Fruit fly (Drosophila melanogaster): ENCODE data around the gene CG3436.
A peak's percentile ranks its signal among the peaks of the same experiment; 100 is the strongest.

The CG3436 gene

dm6 chr2L:128296-128715, 27.5 kb upstream of the CG3436 start (continued):
- TF ChIP-seq dpn (GFP tag; optimal IDR thresholded peaks at IDR 0.05) (no peak), CG3726 (GFP tag; IDR thresholded peaks at IDR 0.05) (no peak), CG13123 (GFP tag; optimal IDR thresholded peaks at IDR 0.05) (no peak), chm (GFP tag; IDR thresholded peaks at IDR 0.05) (no peak; the same call in 1 of the 2 replicates), Dbx (GFP tag; IDR thresholded peaks at IDR 0.05) (peak; percentile 16; the same call in 1 of the 3 replicates), Ssrp (tag; optimal IDR thresholded peaks at IDR 0.05) (no peak), CG16815 (GFP tag; optimal IDR thresholded peaks at IDR 0.05) (no peak), bigmax (GFP tag; optimal IDR thresholded peaks at IDR 0.05) (no peak), Fer3 (tag; optimal IDR thresholded peaks at IDR 0.05) (no peak), wek (GFP tag; optimal IDR thresholded peaks at IDR 0.05) (no peak), br (optimal IDR thresholded peaks at IDR 0.05) (no peak), tup (GFP tag; optimal IDR thresholded peaks at IDR 0.05) (no peak), Rfx (GFP tag; IDR thresholded peaks at IDR 0.05) (no peak), gfzf (GFP tag; optimal IDR thresholded peaks at IDR 0.05) (no peak), Xrp1 (GFP tag; IDR thresholded peaks at IDR 0.05) (no peak), Nf-YB (GFP tag; optimal IDR thresholded peaks at IDR 0.05) (no peak), dan (GFP tag; IDR thresholded peaks at IDR 0.05) (no peak), CG4360 (GFP tag; IDR thresholded peaks at IDR 0.05) (no peak), pzg (GFP tag; optimal IDR thresholded peaks at IDR 0.05) (no peak), CG9932 (GFP tag; IDR thresholded peaks at IDR 0.05) (no peak), nerfin-2 (GFP tag; IDR thresholded peaks at IDR 0.05; ENCODE audit: partially characterized antibody) (no peak), slp2 (GFP tag; optimal IDR thresholded peaks at IDR 0.05) (no peak), abd-A (tag; optimal IDR thresholded peaks at IDR 0.05) (no peak), zen (tag; optimal IDR thresholded peaks at IDR 0.05) (no peak), NFAT (GFP tag; IDR thresholded peaks at IDR 0.05) (no peak), CG12071 (GFP tag; optimal IDR thresholded peaks at IDR 0.05) (peak; percentile 30), Xbp1 (GFP tag; optimal IDR thresholded peaks at IDR 0.05) (no peak), nerfin-1 (tag; optimal IDR thresholded peaks at IDR 0.05) (no peak), sr (GFP tag; IDR thresholded peaks at IDR 0.05) (no peak), CG13296 (GFP tag; optimal IDR thresholded peaks at IDR 0.05) (peak; percentile 19), CG17186 (GFP tag; optimal IDR thresholded peaks at IDR 0.05) (no peak), Hr51 (GFP tag; optimal IDR thresholded peaks at IDR 0.05) (no peak), Chrac-16 (GFP tag; optimal IDR thresholded peaks at IDR 0.05) (no peak), cg (GFP tag; optimal IDR thresholded peaks at IDR 0.05) (no peak), Hsf (GFP tag; optimal IDR thresholded peaks at IDR 0.05) (no peak), CG8281 (tag; optimal IDR thresholded peaks at IDR 0.05) (no peak), CG11247 (GFP tag; IDR thresholded peaks at IDR 0.05) (no peak), Ravus (GFP tag; IDR thresholded peaks at IDR 0.05) (no peak), CG10267 (tag; optimal IDR thresholded peaks at IDR 0.05) (no peak), Dad (GFP tag; optimal IDR thresholded peaks at IDR 0.05) (no peak), CG42726 (GFP tag; IDR thresholded peaks at IDR 0.05; ENCODE audit: partially characterized antibody) (no peak), Camta (GFP tag; optimal IDR thresholded peaks at IDR 0.05) (no peak), zf30C (GFP tag; optimal IDR thresholded peaks at IDR 0.05) (no peak), repo (GFP tag; optimal IDR thresholded peaks at IDR 0.05) (no peak), grau (tag; optimal IDR thresholded peaks at IDR 0.05) (no peak), CG17802 (tag; optimal IDR thresholded peaks at IDR 0.05) (no peak), Nf-YC (tag; optimal IDR thresholded peaks at IDR 0.05) (no peak), CG7357 (GFP tag; IDR thresholded peaks at IDR 0.05) (no peak), CTCF (GFP tag; optimal IDR thresholded peaks at IDR 0.05) (no peak), CG16779 (GFP tag; IDR thresholded peaks at IDR 0.05) (no peak), CG4617 (GFP tag; optimal IDR thresholded peaks at IDR 0.05; ENCODE audit: borderline replicate concordance) (no peak), BEAF-32 (GFP tag; optimal IDR thresholded peaks at IDR 0.05) (no peak), Hr39 (optimal IDR thresholded peaks at IDR 0.05) (no peak)

Measured in whole organism, embryonic.